Fruit fly (Drosophila melanogaster): ENCODE results near the gene CG32066.

DNA sequence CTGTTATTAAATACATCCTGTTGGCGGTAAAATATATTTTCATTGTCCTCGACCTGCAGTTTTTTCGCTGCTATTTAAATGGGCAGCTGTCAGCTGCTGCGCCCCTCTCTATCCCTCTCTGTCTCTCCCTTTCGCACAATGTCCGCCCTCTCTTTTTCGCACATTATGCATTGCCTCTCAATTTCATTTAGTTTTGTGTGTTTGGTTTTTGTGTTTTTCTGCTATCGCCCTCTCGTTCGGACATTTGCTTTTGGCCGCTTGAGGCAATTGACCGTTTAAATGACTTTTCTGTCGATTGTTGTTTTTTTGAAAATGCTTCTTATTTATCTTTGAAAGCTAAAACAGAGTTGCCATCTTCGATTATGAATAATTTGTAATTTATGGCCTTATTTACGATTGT is 14.1 kb upstream of the CG32066 start:
- TF ChIP-seq Dll (optimal IDR thresholded peaks at IDR 0.05), result no peak
- TF ChIP-seq pan (optimal IDR thresholded peaks at IDR 0.05), result no peak
- TF ChIP-seq CG8478 (optimal IDR thresholded peaks at IDR 0.05), result no peak
- no peak for TF ChIP-seq EcR (GFP tag; optimal IDR thresholded peaks at IDR 0.05)
- no peak for TF ChIP-seq psq (optimal IDR thresholded peaks at IDR 0.05)

Measured in whole organism.